Worm (Caenorhabditis elegans) whole organism, L2 larva: ENCODE results near the gene F09C8.1.
A peak's percentile ranks its signal among the peaks of the same experiment; 100 is the strongest.

Source experiments
- F13H6.1 ChIP-seq: sonication (generic microtip); optimal IDR thresholded peaks from 2 replicates; lab custom pipeline; 2016; ENCODE audit warnings: missing genetic modification characterization, missing compliant biosample characterization
- alr-1 ChIP-seq: fragments of 150-350 bp; optimal IDR thresholded peaks from 2 replicates; lab custom pipeline; 2014; ENCODE audit warnings: missing biosample characterization, missing genetic modification characterization
- aly-2 ChIP-seq: fragments of 150-350 bp; optimal IDR thresholded peaks from 2 replicates; lab custom pipeline; 2014; ENCODE audit warnings: missing biosample characterization, missing genetic modification characterization
- blmp-1 ChIP-seq: sonication (generic microtip); optimal IDR thresholded peaks from 2 replicates; lab custom pipeline; 2017; ENCODE audit warnings: missing genetic modification characterization, mild to moderate bottlenecking, missing compliant biosample characterization, antibody characterized with exemption, moderate library complexity; ENCODE audit not compliant: insufficient read depth
- ceh-16 ChIP-seq: fragments of 150-350 bp; optimal IDR thresholded peaks from 2 replicates; lab custom pipeline; 2014; ENCODE audit warnings: missing biosample characterization, missing genetic modification characterization
- ceh-82 ChIP-seq: fragments of 150-350 bp; optimal IDR thresholded peaks from 2 replicates; lab custom pipeline; 2014; ENCODE audit warnings: missing biosample characterization, missing genetic modification characterization
- crh-2 ChIP-seq: sonication (generic microtip); optimal IDR thresholded peaks from 2 replicates; lab custom pipeline; 2017; ENCODE audit warnings: missing biosample characterization, missing genetic modification characterization
- egl-27 ChIP-seq: sonication (generic microtip); optimal IDR thresholded peaks from 3 replicates; lab custom pipeline; 2017; ENCODE audit warnings: missing biosample characterization, missing genetic modification reagents, missing genetic modification characterization
- elt-1 ChIP-seq: fragments of 150-350 bp; optimal IDR thresholded peaks from 2 replicates; lab custom pipeline; 2014; ENCODE audit warnings: missing biosample characterization, missing genetic modification characterization
- fos-1 ChIP-seq: fragments of 150-350 bp; optimal IDR thresholded peaks from 2 replicates; lab custom pipeline; 2014; ENCODE audit warnings: missing biosample characterization, missing genetic modification characterization
- lin-11 ChIP-seq: fragments of 150-350 bp; sonication (generic microtip); optimal IDR thresholded peaks from 2 replicates; lab custom pipeline; 2014; ENCODE audit warnings: missing biosample characterization, missing genetic modification characterization, inconsistent platforms, mixed read lengths
- lin-13 ChIP-seq: fragments of 150-350 bp; optimal IDR thresholded peaks from 2 replicates; lab custom pipeline; 2014; ENCODE audit warnings: missing biosample characterization, missing genetic modification reagents, missing genetic modification characterization
- lsy-2 ChIP-seq, 2 experiments: fragments of 150-350 bp in 1 of 2; sonication (generic microtip) in 1 of 2; optimal IDR thresholded peaks; 2 replicates each; lab custom pipeline; 2014 to 2017; ENCODE audit warnings: missing biosample characterization in 2 of 2, missing genetic modification characterization in 2 of 2
- mab-5 ChIP-seq: fragments of 150-350 bp; optimal IDR thresholded peaks from 2 replicates; lab custom pipeline; 2014; ENCODE audit warnings: missing biosample characterization, missing genetic modification characterization
- mbf-1 ChIP-seq: sonication (generic microtip); optimal IDR thresholded peaks from 2 replicates; lab custom pipeline; 2017; ENCODE audit warnings: missing biosample characterization, missing genetic modification characterization
- mdl-1 ChIP-seq, 2 experiments: fragments of 150-350 bp in 1 of 2; sonication (generic microtip) in 1 of 2; optimal IDR thresholded peaks; 2 replicates each; lab custom pipeline; 2017; ENCODE audit warnings: missing biosample characterization in 2 of 2, missing genetic modification characterization in 2 of 2
- nhr-10 ChIP-seq: sonication (generic microtip); optimal IDR thresholded peaks from 2 replicates; lab custom pipeline; 2017; ENCODE audit warnings: missing biosample characterization, missing genetic modification characterization
- nhr-12 ChIP-seq: fragments of 150-350 bp; optimal IDR thresholded peaks from 2 replicates; lab custom pipeline; 2014; ENCODE audit warnings: missing biosample characterization, missing genetic modification characterization
- nhr-23 ChIP-seq: fragments of 150-350 bp; optimal IDR thresholded peaks from 2 replicates; lab custom pipeline; 2014; ENCODE audit warnings: missing biosample characterization, missing genetic modification reagents, missing genetic modification characterization
- nhr-25 ChIP-seq: fragments of 150-350 bp; sonication (generic microtip); optimal IDR thresholded peaks from 3 replicates; lab custom pipeline; 2014; ENCODE audit warnings: missing biosample characterization, missing genetic modification characterization
- nhr-77 ChIP-seq: fragments of 150-350 bp; optimal IDR thresholded peaks from 2 replicates; lab custom pipeline; 2014; ENCODE audit warnings: missing biosample characterization, missing genetic modification characterization
- peb-1 ChIP-seq: fragments of 150-350 bp; optimal IDR thresholded peaks from 2 replicates; lab custom pipeline; 2014; ENCODE audit warnings: missing biosample characterization, missing genetic modification characterization
- skn-1 ChIP-seq: sonication (generic microtip); optimal IDR thresholded peaks from 2 replicates; lab custom pipeline; 2017; ENCODE audit warnings: missing biosample characterization, missing genetic modification characterization
- sma-3 ChIP-seq: sonication (generic microtip); optimal IDR thresholded peaks from 2 replicates; lab custom pipeline; 2016; ENCODE audit warnings: missing genetic modification reagents, missing genetic modification characterization, missing compliant biosample characterization
- sma-9 ChIP-seq, 2 experiments: fragments of 150-350 bp in 1 of 2; sonication (generic microtip) in 1 of 2; optimal IDR thresholded peaks; 2 replicates each; lab custom pipeline; 2014 to 2016; ENCODE audit warnings: missing genetic modification characterization in 2 of 2, mild to moderate bottlenecking in 1 of 2, missing biosample characterization in 1 of 2, missing compliant biosample characterization in 1 of 2, missing genetic modification reagents in 1 of 2, moderate library complexity in 1 of 2
- snpc-4 ChIP-seq: fragments of 150-350 bp; optimal IDR thresholded peaks from 2 replicates; lab custom pipeline; 2014; ENCODE audit warnings: missing biosample characterization, missing genetic modification characterization
- unc-39 ChIP-seq: fragments of 150-350 bp; optimal IDR thresholded peaks from 2 replicates; lab custom pipeline; 2014; ENCODE audit warnings: missing biosample characterization, missing genetic modification characterization
- ztf-1 ChIP-seq: fragments of 200-800 bp; sonication (Bioruptor generic); conservative IDR thresholded peaks from 2 replicates; pipeline ENCODE4 v1.3.6; 2022; ENCODE audit warnings: missing genetic modification characterization, missing compliant biosample characterization
- ztf-4 ChIP-seq: fragments of 150-350 bp; optimal IDR thresholded peaks from 2 replicates; lab custom pipeline; 2014; ENCODE audit warnings: missing biosample characterization, missing genetic modification characterization

The F09C8.1 gene

ce11 chrX:16189227-16189906 lies 26.0 kb upstream of the F09C8.1 start, which contains the start of gene slc-25A21:
TSS of gene slc-25A21 (plus strand) at chrX:16189856.
- TF ChIP-seq nhr-77 = no peak
- peak; percentile 25 for TF ChIP-seq sma-9 (GFP tag; optimal IDR thresholded peaks at IDR 0.05; lab: Kevin White, UChicago)
- TF ChIP-seq sma-9 (tag; optimal IDR thresholded peaks at IDR 0.05; lab: Kevin White, UChicago) = no peak

DNA sequence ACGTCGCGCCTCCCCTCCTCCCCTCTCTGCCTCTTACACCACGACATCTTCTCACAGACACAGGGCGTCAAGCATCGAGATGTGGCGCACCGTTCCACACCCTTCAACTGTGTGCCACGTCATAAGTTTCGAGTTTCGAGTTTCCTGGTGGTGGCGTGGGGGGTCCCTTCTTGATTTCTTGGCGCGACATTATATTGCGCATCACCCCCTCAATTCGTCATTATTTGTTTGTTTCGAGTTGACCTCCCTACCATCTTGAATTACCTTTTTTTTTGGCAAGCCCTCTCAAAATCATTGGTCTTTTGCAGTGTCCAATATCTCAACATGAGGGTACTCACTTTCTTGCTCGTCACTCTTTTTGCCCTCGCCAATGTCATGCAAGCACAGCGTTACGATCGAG lies 20.7 kb upstream of the F09C8.1 start, which contains the start of gene nlp-67:
Gene nlp-67, plus strand, starts transcription at position 301 of the 400 bp plus-strand sequence.
- TF ChIP-seq mdl-1 (tag; optimal IDR thresholded peaks at IDR 0.05; lab: Kevin White, UChicago) = no peak
- TF ChIP-seq mab-5 (tag; lab: Kevin White, UChicago) = no peak

DNA sequence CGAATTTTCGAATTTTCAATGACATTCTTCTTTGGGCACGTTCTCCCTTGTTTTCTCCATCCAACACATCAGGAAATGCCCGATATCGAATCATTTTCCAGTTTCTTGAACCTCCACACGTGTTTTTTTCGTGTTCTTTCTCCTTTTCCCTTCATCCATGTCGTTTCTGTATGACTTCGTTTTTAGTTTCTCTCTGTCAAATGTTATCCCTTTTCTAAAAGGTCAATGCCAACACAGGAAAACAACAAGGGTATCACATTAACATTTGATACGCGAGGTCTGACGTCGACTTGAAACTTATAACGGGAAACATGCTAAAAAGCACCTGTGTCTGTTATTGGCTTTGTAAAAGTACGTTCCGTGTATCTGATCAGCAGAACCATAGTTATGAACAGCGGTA lies 9.5 kb upstream of the F09C8.1 start:
- TF ChIP-seq nhr-10 (tag; lab: Kevin White, UChicago) (no peak), sma-9 (GFP tag; optimal IDR thresholded peaks at IDR 0.05; lab: Kevin White, UChicago) (peak; percentile 41), sma-9 (tag; optimal IDR thresholded peaks at IDR 0.05; lab: Kevin White, UChicago) (no peak), peb-1 (tag; lab: Kevin White, UChicago) (no peak), elt-1 (tag; lab: Kevin White, UChicago) (no peak), blmp-1 (tag; lab: Kevin White, UChicago) (no peak)
- TF ChIP-seq, all 48 proteins: peak for 1

DNA sequence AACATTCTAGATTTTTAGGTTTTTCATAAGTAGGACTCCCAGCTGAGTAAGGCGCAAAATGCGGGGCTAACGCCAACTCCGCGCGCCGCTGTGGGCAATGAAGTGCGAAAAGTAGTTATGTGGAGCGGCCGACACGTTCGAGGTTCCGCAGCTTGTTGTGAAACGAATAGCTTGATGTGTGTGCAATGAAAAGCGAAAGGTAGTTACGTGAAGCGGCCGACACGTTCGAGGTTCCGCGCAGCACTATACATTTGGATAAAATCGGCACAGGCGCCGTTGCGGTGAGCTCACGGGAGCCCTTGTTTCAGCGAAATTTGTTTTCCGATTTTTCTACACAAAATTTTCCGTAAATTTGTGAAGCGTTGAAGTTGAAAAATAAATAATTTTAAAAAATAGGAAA lies 3.7 kb upstream of the F09C8.1 start:
- TF ChIP-seq snpc-4 (tag; lab: Kevin White, UChicago) (no peak), nhr-25 (tag; lab: Kevin White, UChicago) (no peak), ceh-16 (tag; lab: Kevin White, UChicago) (no peak), sma-9 (GFP tag; optimal IDR thresholded peaks at IDR 0.05; lab: Kevin White, UChicago) (no peak), sma-9 (tag; optimal IDR thresholded peaks at IDR 0.05; lab: Kevin White, UChicago) (no peak), nhr-12 (tag; lab: Kevin White, UChicago) (no peak), F13H6.1 (no peak), elt-1 (tag; lab: Kevin White, UChicago) (no peak), lsy-2 (tag; optimal IDR thresholded peaks at IDR 0.05; lab: Kevin White, UChicago) (no peak), ztf-4 (tag; lab: Kevin White, UChicago) (no peak), ceh-82 (tag; lab: Kevin White, UChicago) (no peak), mbf-1 (no peak), sma-3 (GFP tag; lab: Kevin White, UChicago) (no peak), ztf-1 (no peak), lin-11 (tag; lab: Kevin White, UChicago) (no peak), egl-27 (tag; lab: Kevin White, UChicago) (no peak), lin-13 (no peak)

DNA sequence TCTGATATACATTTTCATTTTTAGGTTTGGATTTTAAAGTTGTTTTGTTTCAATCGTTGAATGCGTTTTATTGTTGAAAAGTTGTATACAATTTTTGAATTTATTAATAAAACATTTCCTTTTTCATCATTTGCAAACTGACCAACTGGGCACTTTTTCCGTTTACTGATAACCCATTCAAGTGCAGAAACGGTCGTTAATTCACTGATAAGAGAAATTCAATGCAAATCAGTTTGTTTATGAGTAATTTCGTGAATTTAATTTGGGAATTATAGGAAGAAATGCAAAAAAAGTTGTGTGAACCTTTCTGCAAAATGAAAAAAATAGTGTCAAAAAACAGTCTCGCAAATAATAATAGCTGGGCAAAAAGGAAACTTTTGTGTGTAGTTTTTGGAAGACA lies 3.2 kb upstream of the F09C8.1 start:
- TF ChIP-seq nhr-23 (tag; lab: Kevin White, UChicago) (no peak), blmp-1 (tag; lab: Kevin White, UChicago) (no peak), fos-1 (peak; percentile 94), ceh-82 (tag; lab: Kevin White, UChicago) (no peak), sma-9 (GFP tag; optimal IDR thresholded peaks at IDR 0.05; lab: Kevin White, UChicago) (peak; percentile 51), sma-9 (tag; optimal IDR thresholded peaks at IDR 0.05; lab: Kevin White, UChicago) (no peak), crh-2 (peak; percentile 9)

DNA sequence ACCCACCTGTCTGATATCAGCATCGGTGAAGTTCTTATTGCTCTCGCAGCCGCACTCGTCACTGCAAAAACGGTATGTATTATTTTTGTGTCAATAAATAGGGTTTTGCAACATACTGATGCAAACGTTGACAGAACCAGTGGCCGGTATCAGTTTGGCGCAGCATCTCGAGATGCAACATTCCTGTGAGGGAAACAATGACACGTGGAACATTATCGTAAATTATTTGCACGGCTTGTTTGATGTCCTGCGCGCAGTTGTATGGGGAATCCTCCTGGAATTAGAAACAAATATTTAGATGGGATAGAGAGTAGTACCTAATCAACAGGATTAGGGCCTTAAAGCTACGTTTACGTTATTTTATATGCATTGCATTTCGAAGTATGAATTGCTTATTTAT lies 2.4 kb downstream of the F09C8.1 start:
- no peak for TF ChIP-seq skn-1 (tag; lab: Kevin White, UChicago)
- no peak for TF ChIP-seq elt-1 (tag; lab: Kevin White, UChicago)
- TF ChIP-seq unc-39 = no peak
- no peak for TF ChIP-seq aly-2 (tag; lab: Kevin White, UChicago)
- no peak for TF ChIP-seq alr-1 (tag; lab: Kevin White, UChicago)
- no peak for TF ChIP-seq lsy-2 (tag; optimal IDR thresholded peaks at IDR 0.05; lab: Kevin White, UChicago)
- TF ChIP-seq mdl-1 (tag; optimal IDR thresholded peaks at IDR 0.05; lab: Kevin White, UChicago) = peak in 1 of 2 experiments; percentile 18
